Worm (Caenorhabditis elegans) whole organism, young adult: ENCODE measurements around the gene F35E8.1.

Experiments
- C17E4.6 ChIP-seq: fragments of 200-800 bp; sonication (Bioruptor generic); IDR thresholded peaks from 2 replicates; pipeline ENCODE4 v1.3.6; 2022; ENCODE audit warnings: missing genetic modification reagents, missing genetic modification characterization, missing compliant biosample characterization
- pbrm-1 ChIP-seq: fragments of 200-800 bp; sonication (Bioruptor generic); IDR thresholded peaks from 2 replicates; pipeline ENCODE4 v1.3.6; 2022; ENCODE audit warnings: missing genetic modification reagents, missing genetic modification characterization, missing compliant biosample characterization
- unc-62 ChIP-seq: fragments of 150-350 bp; optimal IDR thresholded peaks from 2 replicates; lab custom pipeline; 2014; ENCODE audit warnings: missing biosample characterization, missing genetic modification reagents, missing genetic modification characterization
- ztf-22 ChIP-seq: fragments of 200-800 bp; sonication (Bioruptor generic); optimal IDR thresholded peaks from 2 replicates; lab custom pipeline; 2018; ENCODE audit warnings: mild to moderate bottlenecking, missing genetic modification characterization, moderate library complexity, missing compliant biosample characterization

DNA sequence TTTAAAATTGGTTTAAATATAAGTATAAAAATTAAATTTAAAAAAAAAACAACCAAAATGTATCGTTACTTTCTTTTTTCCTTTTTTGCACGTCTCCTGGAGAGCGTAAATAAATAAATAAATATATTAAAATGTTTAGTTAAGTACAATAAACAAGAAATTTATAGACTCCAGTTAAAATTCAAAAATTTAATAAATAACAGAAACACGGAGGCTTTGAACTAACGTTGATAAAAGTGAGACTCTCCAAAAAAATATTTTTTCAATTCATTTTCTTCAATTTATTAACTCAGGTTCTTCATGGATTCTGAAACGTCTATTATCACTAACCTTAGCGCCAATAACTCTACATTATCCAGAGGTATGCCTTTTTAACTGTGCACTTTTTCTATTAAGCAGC lies 13.7 kb downstream of the F35E8.1 start, which contains the start of gene T06C12.12:
- TF ChIP-seq pbrm-1 (no peak), unc-62 (GFP tag; lab: Kevin White, UChicago) (no peak), ztf-22 (GFP tag; lab: Kevin White, UChicago) (no peak), C17E4.6 (GFP tag; lab: Robert Waterston, UW) (no peak)
